Worm (Caenorhabditis elegans) whole organism, L4 larva: ENCODE measurements around the gene F28H7.2.

Experiments
- egl-27 ChIP-seq: sonication (generic microtip); optimal IDR thresholded peaks from 3 replicates; lab custom pipeline; 2017; ENCODE audit warnings: missing biosample characterization, missing genetic modification reagents, missing genetic modification characterization
- nhr-11 ChIP-seq: fragments of 150-350 bp; optimal IDR thresholded peaks from 2 replicates; lab custom pipeline; 2014; ENCODE audit warnings: missing biosample characterization, missing genetic modification characterization
- nhr-41 ChIP-seq: fragments of 200-800 bp; sonication (Bioruptor generic); IDR thresholded peaks from 2 replicates; pipeline ENCODE4 v1.3.6; 2022; ENCODE audit warnings: missing genetic modification reagents, missing genetic modification characterization, missing compliant biosample characterization
- pha-4 ChIP-seq, 2 experiments: fragments of 150-350 bp in 1 of 2; fragments of 200-800 bp in 1 of 2; sonication (Bioruptor generic) in 1 of 2; IDR thresholded peaks in 1 of 2; optimal IDR thresholded peaks in 1 of 2; 2 replicates each; pipeline versions ENCODE4 v1.3.6 to Lab custom; 2014 to 2022; ENCODE audit warnings: missing genetic modification characterization in 2 of 2, missing genetic modification reagents in 2 of 2, missing biosample characterization in 1 of 2, missing compliant biosample characterization in 1 of 2
- pqm-1 ChIP-seq: sonication (generic microtip); optimal IDR thresholded peaks from 2 replicates; lab custom pipeline; 2017; ENCODE audit warnings: missing biosample characterization, missing genetic modification characterization
- skn-1 ChIP-seq: fragments of 150-350 bp; optimal IDR thresholded peaks from 2 replicates; lab custom pipeline; 2014; ENCODE audit warnings: missing biosample characterization, missing genetic modification characterization
- unc-39 ChIP-seq: sonication (generic microtip); optimal IDR thresholded peaks from 2 replicates; lab custom pipeline; 2017; ENCODE audit warnings: missing biosample characterization, missing genetic modification characterization

DNA sequence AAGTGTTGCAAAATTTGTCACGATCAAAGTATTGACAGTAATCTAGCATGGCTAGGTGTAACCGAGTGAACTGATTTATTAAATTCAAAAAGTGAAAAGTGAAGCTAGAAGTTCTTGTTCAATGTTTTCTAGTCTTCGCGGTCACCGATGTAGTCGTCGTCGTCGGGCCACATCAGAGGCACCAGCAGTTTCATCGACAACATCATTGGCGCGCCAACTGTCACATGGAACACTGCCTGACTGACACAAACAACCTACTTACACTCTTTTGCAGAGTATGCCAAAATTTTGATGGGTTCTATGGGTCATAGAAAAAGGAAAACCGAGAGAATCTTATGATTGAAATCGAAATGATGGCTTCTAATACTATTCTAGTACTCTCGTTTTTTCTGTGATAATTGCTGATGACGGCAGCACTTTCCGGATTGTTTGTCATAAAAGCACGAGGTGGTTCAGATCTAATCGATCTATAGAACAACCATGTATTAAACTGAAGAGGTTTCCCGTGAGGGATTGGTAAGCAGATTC, 22.2 kb upstream of the F28H7.2 start:
- TF ChIP-seq egl-27 (tag; lab: Kevin White, UChicago) = no peak
- no peak for TF ChIP-seq pha-4 (GFP tag; IDR thresholded peaks at IDR 0.05; lab: Robert Waterston, UW)
- no peak for TF ChIP-seq pha-4 (tag; optimal IDR thresholded peaks at IDR 0.05; lab: Kevin White, UChicago)
- no peak for TF ChIP-seq nhr-11 (tag; lab: Kevin White, UChicago)
- TF ChIP-seq unc-39 (tag; lab: Kevin White, UChicago) = no peak
- TF ChIP-seq nhr-41 (GFP tag; lab: Robert Waterston, UW) = no peak
- TF ChIP-seq pqm-1 (tag; lab: Kevin White, UChicago) = no peak
- TF ChIP-seq skn-1 = no peak
